Worm (Caenorhabditis elegans) whole organism, young adult: ENCODE results near the gene irld-18.

ENCODE experiments used
- B0261.1 ChIP-seq: sonication (generic microtip); optimal IDR thresholded peaks from 2 replicates; lab custom pipeline; 2016; ENCODE audit warnings: mild to moderate bottlenecking, missing genetic modification characterization, moderate library complexity, missing compliant biosample characterization
- F10E7.11 ChIP-seq: sonication (generic microtip); optimal IDR thresholded peaks from 2 replicates; lab custom pipeline; 2017; ENCODE audit warnings: mild to moderate bottlenecking, missing genetic modification characterization, moderate library complexity, missing compliant biosample characterization
- F22D6.2 ChIP-seq: sonication (generic microtip); optimal IDR thresholded peaks from 2 replicates; lab custom pipeline; 2016; ENCODE audit warnings: mild to moderate bottlenecking, missing genetic modification characterization, missing compliant biosample characterization
- F33H1.4 ChIP-seq: fragments of 200-800 bp; sonication (Bioruptor generic); IDR thresholded peaks from 2 replicates; pipeline ENCODE4 v1.3.6; 2022; ENCODE audit warnings: missing genetic modification reagents, missing genetic modification characterization, missing compliant biosample characterization
- F37B4.10 ChIP-seq: fragments of 200-800 bp; sonication (Bioruptor generic); IDR thresholded peaks from 2 replicates; pipeline ENCODE4 v1.3.6; 2022; ENCODE audit warnings: missing genetic modification characterization, missing compliant biosample characterization
- F52B5.7 ChIP-seq: sonication (generic microtip); optimal IDR thresholded peaks from 2 replicates; lab custom pipeline; 2016; ENCODE audit warnings: mild to moderate bottlenecking, missing genetic modification characterization, missing compliant biosample characterization
- F57A8.1 ChIP-seq: fragments of 200-800 bp; sonication (Bioruptor generic); optimal IDR thresholded peaks from 2 replicates; lab custom pipeline; 2018; ENCODE audit warnings: mild to moderate bottlenecking, missing genetic modification characterization, moderate library complexity, missing compliant biosample characterization
- T07F8.4 ChIP-seq: sonication (generic microtip); optimal IDR thresholded peaks from 2 replicates; lab custom pipeline; 2016; ENCODE audit warnings: mild to moderate bottlenecking, missing genetic modification characterization, moderate library complexity, missing compliant biosample characterization
- Y53F4B.3 ChIP-seq: fragments of 200-800 bp; sonication (Bioruptor generic); IDR thresholded peaks from 2 replicates; pipeline ENCODE4 v1.3.6; 2022; ENCODE audit warnings: missing genetic modification reagents, missing genetic modification characterization, missing compliant biosample characterization
- Y79H2A.3 ChIP-seq: fragments of 200-800 bp; sonication (Bioruptor generic); conservative IDR thresholded peaks from 2 replicates; pipeline ENCODE4 v1.3.6; 2022; ENCODE audit warnings: missing genetic modification reagents, missing genetic modification characterization, missing compliant biosample characterization
- ZK185.1 ChIP-seq: sonication (generic microtip); optimal IDR thresholded peaks from 2 replicates; lab custom pipeline; 2016; ENCODE audit warnings: mild to moderate bottlenecking, missing genetic modification characterization, missing compliant biosample characterization; ENCODE audit not compliant: poor library complexity, severe bottlenecking
- akir-1 ChIP-seq: fragments of 200-800 bp; sonication (Bioruptor generic); optimal IDR thresholded peaks from 2 replicates; lab custom pipeline; 2018; ENCODE audit warnings: mild to moderate bottlenecking, missing genetic modification characterization, moderate library complexity, missing compliant biosample characterization
- ama-1 ChIP-seq, 3 experiments: fragments of 150-350 bp in 1 of 3; sonication (generic microtip) in 2 of 3; optimal IDR thresholded peaks; 2 replicates each; lab custom pipeline; 2014 to 2018; ENCODE audit warnings: missing biosample characterization in 2 of 3, missing genetic modification characterization in 2 of 3, missing genetic modification reagents in 2 of 3
- aptf-3 ChIP-seq: fragments of 200-800 bp; sonication (Bioruptor generic); IDR thresholded peaks from 2 replicates; pipeline ENCODE4 v1.3.6; 2022; ENCODE audit warnings: missing genetic modification characterization, missing compliant biosample characterization
- atf-7 ChIP-seq: sonication (generic microtip); optimal IDR thresholded peaks from 2 replicates; lab custom pipeline; 2017; ENCODE audit warnings: mild to moderate bottlenecking, missing genetic modification characterization, missing compliant biosample characterization
- ccch-3 ChIP-seq: fragments of 200-800 bp; sonication (Bioruptor generic); optimal IDR thresholded peaks from 2 replicates; lab custom pipeline; 2018; ENCODE audit warnings: mild to moderate bottlenecking, missing genetic modification characterization, missing compliant biosample characterization
- ceh-27 ChIP-seq: fragments of 200-800 bp; sonication (Bioruptor generic); optimal IDR thresholded peaks from 2 replicates; lab custom pipeline; 2018; ENCODE audit warnings: mild to moderate bottlenecking, missing genetic modification characterization, moderate library complexity, missing compliant biosample characterization
- ceh-40 ChIP-seq: fragments of 200-800 bp; sonication (Bioruptor generic); IDR thresholded peaks from 2 replicates; pipeline ENCODE4 v1.3.6; 2022; ENCODE audit warnings: missing genetic modification characterization, missing compliant biosample characterization
- ceh-58 ChIP-seq: fragments of 200-800 bp; sonication (Bioruptor generic); IDR thresholded peaks from 2 replicates; pipeline ENCODE4 v1.3.6; 2022; ENCODE audit warnings: missing genetic modification characterization, missing compliant biosample characterization
- chd-7 ChIP-seq: sonication (generic microtip); optimal IDR thresholded peaks from 2 replicates; lab custom pipeline; 2016; ENCODE audit warnings: mild to moderate bottlenecking, missing genetic modification characterization, moderate library complexity, missing compliant biosample characterization
- egl-18 ChIP-seq: fragments of 200-800 bp; sonication (Bioruptor generic); IDR thresholded peaks from 2 replicates; pipeline ENCODE4 v1.3.6; 2022; ENCODE audit warnings: missing genetic modification reagents, missing genetic modification characterization, missing compliant biosample characterization
- ets-4 ChIP-seq: fragments of 200-800 bp; sonication (Bioruptor generic); optimal IDR thresholded peaks from 2 replicates; lab custom pipeline; 2018; ENCODE audit warnings: mild to moderate bottlenecking, missing genetic modification characterization, missing compliant biosample characterization
- gei-17 ChIP-seq: fragments of 200-800 bp; sonication (Bioruptor generic); optimal IDR thresholded peaks from 2 replicates; lab custom pipeline; 2018; ENCODE audit warnings: mild to moderate bottlenecking, missing genetic modification characterization, missing compliant biosample characterization
- let-526 ChIP-seq: fragments of 200-800 bp; sonication (Bioruptor generic); IDR thresholded peaks from 2 replicates; pipeline ENCODE4 v1.3.6; 2022; ENCODE audit warnings: missing genetic modification reagents, missing genetic modification characterization, missing compliant biosample characterization
- let-607 ChIP-seq, 2 experiments: fragments of 200-800 bp in 1 of 2; sonication (Bioruptor generic) in 1 of 2; sonication (generic microtip) in 1 of 2; optimal IDR thresholded peaks; 2 replicates each; lab custom pipeline; 2016 to 2018; ENCODE audit warnings: mild to moderate bottlenecking in 2 of 2, missing compliant biosample characterization in 2 of 2, missing genetic modification characterization in 2 of 2, moderate library complexity in 2 of 2, missing genotype in 1 of 2
- lin-40 ChIP-seq: sonication (generic microtip); optimal IDR thresholded peaks from 2 replicates; lab custom pipeline; 2016; ENCODE audit warnings: missing genetic modification characterization, mild to moderate bottlenecking, missing compliant biosample characterization, missing genotype, missing genetic modification reagents
- lsl-1 ChIP-seq: fragments of 200-800 bp; sonication (Bioruptor generic); optimal IDR thresholded peaks from 2 replicates; lab custom pipeline; 2018; ENCODE audit warnings: mild to moderate bottlenecking, missing genetic modification characterization, moderate library complexity, missing compliant biosample characterization
- madf-10 ChIP-seq: sonication (generic microtip); optimal IDR thresholded peaks from 2 replicates; lab custom pipeline; 2016; ENCODE audit warnings: mild to moderate bottlenecking, missing genetic modification characterization, missing compliant biosample characterization
- nfya-1 ChIP-seq: sonication (generic microtip); optimal IDR thresholded peaks from 2 replicates; lab custom pipeline; 2017; ENCODE audit warnings: antibody characterized with exemption, missing compliant biosample characterization, missing genetic modification characterization, borderline replicate concordance; ENCODE audit not compliant: insufficient read depth
- nfya-2 ChIP-seq: fragments of 200-800 bp; sonication (Bioruptor generic); IDR thresholded peaks from 2 replicates; pipeline ENCODE4 v1.3.6; 2022; ENCODE audit warnings: missing genetic modification reagents, missing genetic modification characterization, missing compliant biosample characterization
- nfyb-1 ChIP-seq: fragments of 200-800 bp; sonication (Bioruptor generic); IDR thresholded peaks from 2 replicates; pipeline ENCODE4 v1.3.6; 2022; ENCODE audit warnings: missing genetic modification reagents, missing genetic modification characterization, missing compliant biosample characterization
- nhr-120 ChIP-seq: fragments of 200-800 bp; sonication (Bioruptor generic); IDR thresholded peaks from 2 replicates; pipeline ENCODE4 v1.3.6; 2022; ENCODE audit warnings: missing genetic modification characterization, missing compliant biosample characterization
- nhr-179 ChIP-seq: sonication (generic microtip); optimal IDR thresholded peaks from 2 replicates; lab custom pipeline; 2016; ENCODE audit warnings: mild to moderate bottlenecking, missing genetic modification characterization, missing compliant biosample characterization
- nhr-80 ChIP-seq: sonication (generic microtip); optimal IDR thresholded peaks from 2 replicates; lab custom pipeline; 2016; ENCODE audit warnings: missing genetic modification characterization, missing compliant biosample characterization
- pha-4 ChIP-seq: fragments of 150-350 bp; sonication (generic microtip); optimal IDR thresholded peaks from 2 replicates; lab custom pipeline; 2014; ENCODE audit warnings: missing biosample characterization, missing genetic modification reagents, missing genetic modification characterization
- rec-8 ChIP-seq, 2 experiments: sonication (generic microtip); optimal IDR thresholded peaks; 2 replicates each; lab custom pipeline; 2016; ENCODE audit warnings: mild to moderate bottlenecking in 2 of 2, missing genetic modification characterization in 2 of 2, missing genetic modification reagents in 2 of 2, missing genotype in 2 of 2, missing biosample characterization in 1 of 2, missing compliant biosample characterization in 1 of 2, moderate library complexity in 1 of 2
- repo-1 ChIP-seq: sonication (generic microtip); optimal IDR thresholded peaks from 2 replicates; lab custom pipeline; 2017; ENCODE audit warnings: mild to moderate bottlenecking, missing genetic modification characterization, missing compliant biosample characterization
- rpc-1 ChIP-seq, 2 experiments: fragments of 150-350 bp in 1 of 2; sonication (generic microtip) in 1 of 2; optimal IDR thresholded peaks; 2 replicates each; lab custom pipeline; 2014 to 2018; ENCODE audit warnings: missing biosample characterization in 1 of 2, missing genetic modification characterization in 1 of 2, missing genetic modification reagents in 1 of 2, missing genotype in 1 of 2
- sdz-38 ChIP-seq: sonication (generic microtip); optimal IDR thresholded peaks from 2 replicates; lab custom pipeline; 2016; ENCODE audit warnings: missing genotype, missing genetic modification characterization, missing compliant biosample characterization
- sptf-2 ChIP-seq: fragments of 200-800 bp; sonication (Bioruptor generic); optimal IDR thresholded peaks from 2 replicates; lab custom pipeline; 2018; ENCODE audit warnings: mild to moderate bottlenecking, missing genetic modification characterization, missing compliant biosample characterization
- tbp1 ChIP-seq: fragments of 200-800 bp; sonication (Bioruptor generic); optimal IDR thresholded peaks from 2 replicates; lab custom pipeline; 2018; ENCODE audit warnings: mild to moderate bottlenecking, missing genetic modification characterization, missing compliant biosample characterization
- unc-62 ChIP-seq: fragments of 150-350 bp; optimal IDR thresholded peaks from 2 replicates; lab custom pipeline; 2014; ENCODE audit warnings: missing biosample characterization, missing genetic modification reagents, missing genetic modification characterization
- zim-3 ChIP-seq: sonication (generic microtip); optimal IDR thresholded peaks from 2 replicates; lab custom pipeline; 2017; ENCODE audit warnings: mild to moderate bottlenecking, missing genetic modification characterization, moderate library complexity, missing compliant biosample characterization
- ztf-26 ChIP-seq: sonication (generic microtip); optimal IDR thresholded peaks from 2 replicates; lab custom pipeline; 2017; ENCODE audit warnings: missing genetic modification characterization, missing compliant biosample characterization
- ztf-3 ChIP-seq: fragments of 200-800 bp; sonication (Bioruptor generic); optimal IDR thresholded peaks from 2 replicates; lab custom pipeline; 2018; ENCODE audit warnings: mild to moderate bottlenecking, missing genetic modification characterization, missing compliant biosample characterization

irld-18 gene

ce11 chrIV:14614176-14614740 is 33.4 kb upstream of the irld-18 start (continued):
- TF ChIP-seq akir-1 (GFP tag; lab: Kevin White, UChicago), result no peak
- TF ChIP-seq ceh-58 (GFP tag; lab: Robert Waterston, UW), result no peak
- no peak for TF ChIP-seq zim-3 (tag; lab: Kevin White, UChicago)
- TF ChIP-seq nfya-2 (GFP tag; lab: Robert Waterston, UW), result no peak
- peak; percentile 19 for TF ChIP-seq ama-1 (optimal IDR thresholded peaks at IDR 0.05; lab: Kevin White, UChicago)
- no peak for TF ChIP-seq ama-1 (GFP tag; optimal IDR thresholded peaks at IDR 0.05; lab: Kevin White, UChicago)
- TF ChIP-seq F57A8.1, result no peak
- TF ChIP-seq ZK185.1, result peak; percentile 3
- no peak for TF ChIP-seq sdz-38 (tag; lab: Kevin White, UChicago)
- no peak for TF ChIP-seq ccch-3 (GFP tag; lab: Kevin White, UChicago)
- TF ChIP-seq F33H1.4 (GFP tag; lab: Robert Waterston, UW), result no peak
- no peak for TF ChIP-seq gei-17
- TF ChIP-seq ets-4 (GFP tag; lab: Kevin White, UChicago), result no peak
- TF ChIP-seq ceh-40 (GFP tag; lab: Robert Waterston, UW), result no peak
- no peak for TF ChIP-seq tbp1
- TF ChIP-seq let-607 (tag; optimal IDR thresholded peaks at IDR 0.05; lab: Kevin White, UChicago), result no peak
- peak; percentile 25 for TF ChIP-seq ztf-26
- TF ChIP-seq aptf-3 (GFP tag; lab: Robert Waterston, UW), result no peak
- no peak for TF ChIP-seq F22D6.2 (tag; lab: Kevin White, UChicago)
- no peak for TF ChIP-seq madf-10
- no peak for TF ChIP-seq F37B4.10 (GFP tag; lab: Robert Waterston, UW)
- no peak for TF ChIP-seq repo-1 (tag; lab: Kevin White, UChicago)
- TF ChIP-seq let-526, result no peak
- TF ChIP-seq lsl-1 (GFP tag; lab: Kevin White, UChicago), result no peak
- no peak for TF ChIP-seq Y53F4B.3
- peak; percentile 51 for TF ChIP-seq lin-40 (tag; lab: Kevin White, UChicago)
- TF ChIP-seq egl-18 (GFP tag; lab: Robert Waterston, UW), result no peak

ce11 chrIV:14613375-14613774 is 32.5 kb upstream of the irld-18 start:
- no peak for TF ChIP-seq nhr-179 (tag; lab: Kevin White, UChicago)
- no peak for TF ChIP-seq rec-8 (tag; optimal IDR thresholded peaks at IDR 0.05; lab: Kevin White, UChicago)
- TF ChIP-seq F10E7.11, result no peak
- no peak for TF ChIP-seq nhr-80 (tag; lab: Kevin White, UChicago)

ce11 chrIV:14612547-14613329 is 31.9 kb upstream of the irld-18 start:
- TF ChIP-seq sptf-2 (GFP tag; lab: Kevin White, UChicago), result no peak
- TF ChIP-seq repo-1 (tag; lab: Kevin White, UChicago), result no peak
- TF ChIP-seq unc-62 (GFP tag; lab: Kevin White, UChicago), result peak; percentile 31
- no peak for TF ChIP-seq F52B5.7
- TF ChIP-seq tbp1, result peak; percentile 29
- no peak for TF ChIP-seq atf-7 (tag; lab: Kevin White, UChicago)
- no peak for TF ChIP-seq chd-7 (tag; lab: Kevin White, UChicago)
- no peak for TF ChIP-seq ztf-3 (GFP tag; lab: Kevin White, UChicago)
- TF ChIP-seq T07F8.4 (tag; lab: Kevin White, UChicago), result no peak
- no peak for TF ChIP-seq pha-4 (tag; lab: Kevin White, UChicago)
- TF ChIP-seq ceh-27 (GFP tag; lab: Kevin White, UChicago), result peak; percentile 28
- no peak for TF ChIP-seq nhr-120
- TF ChIP-seq B0261.1 (tag; lab: Kevin White, UChicago), result no peak
- no peak for TF ChIP-seq Y79H2A.3 (GFP tag; lab: Robert Waterston, UW)
- no peak for TF ChIP-seq rpc-1 (optimal IDR thresholded peaks at IDR 0.05; lab: Kevin White, UChicago)
- no peak for TF ChIP-seq rpc-1 (tag; optimal IDR thresholded peaks at IDR 0.05; lab: Kevin White, UChicago)
- TF ChIP-seq F33H1.4 (GFP tag; lab: Robert Waterston, UW), result no peak
- TF ChIP-seq nfyb-1 (GFP tag; lab: Robert Waterston, UW), result no peak
- TF ChIP-seq nfya-1, result no peak
